Worm (Caenorhabditis elegans) whole organism, early embryonic: ENCODE data around the gene H04M03.3.

Source experiments
- ama-1 ChIP-seq: fragments of 150-350 bp; optimal IDR thresholded peaks from 2 replicates; lab custom pipeline; 2014
- flt-1 ChIP-seq: fragments of 200-800 bp; sonication (Bioruptor generic); IDR thresholded peaks from 2 replicates; pipeline ENCODE4 v1.3.6; 2022; ENCODE audit warnings: missing genetic modification characterization, missing compliant biosample characterization
- hmg-4 ChIP-seq: fragments of 200-800 bp; sonication (Bioruptor generic); optimal IDR thresholded peaks from 2 replicates; lab custom pipeline; 2018; ENCODE audit warnings: mild to moderate bottlenecking, missing genetic modification characterization, missing compliant biosample characterization
- hnd-1 ChIP-seq: sonication (generic microtip); optimal IDR thresholded peaks from 2 replicates; lab custom pipeline; 2016; ENCODE audit warnings: missing genetic modification characterization, missing compliant biosample characterization

- TF ChIP-seq ama-1 (lab: Kevin White, UChicago): no peak
- TF ChIP-seq flt-1 (GFP tag; lab: Robert Waterston, UW): no peak
- no peak for TF ChIP-seq hnd-1 (tag; lab: Kevin White, UChicago)
- TF ChIP-seq hmg-4: no peak
These were observed 48.5 kb downstream of the H04M03.3 start for ce11 chrIV:5939908-5940307.
